Worm (Caenorhabditis elegans) whole organism, L3 larva: ENCODE data around the gene irld-36.

Experiments used
- R02D3.7 ChIP-seq: fragments of 150-350 bp; optimal IDR thresholded peaks from 2 replicates; lab custom pipeline; 2014; ENCODE audit warnings: missing biosample characterization, missing genetic modification characterization
- ceh-82 ChIP-seq: fragments of 150-350 bp; optimal IDR thresholded peaks from 2 replicates; lab custom pipeline; 2014; ENCODE audit warnings: missing biosample characterization, missing genetic modification characterization
- ceh-9 ChIP-seq: sonication (generic microtip); optimal IDR thresholded peaks from 2 replicates; lab custom pipeline; 2018; ENCODE audit warnings: missing biosample characterization, missing genetic modification characterization
- egl-27 ChIP-seq: sonication (generic microtip); optimal IDR thresholded peaks from 4 replicates; lab custom pipeline; 2017; ENCODE audit warnings: missing biosample characterization, missing genetic modification reagents, missing genetic modification characterization
- fos-1 ChIP-seq: fragments of 150-350 bp; optimal IDR thresholded peaks from 2 replicates; lab custom pipeline; 2014; ENCODE audit warnings: missing biosample characterization, missing genetic modification characterization
- mdl-1 ChIP-seq: fragments of 150-350 bp; optimal IDR thresholded peaks from 2 replicates; lab custom pipeline; 2014; ENCODE audit warnings: missing biosample characterization, missing genetic modification characterization
- nhr-77 ChIP-seq: fragments of 150-350 bp; optimal IDR thresholded peaks from 2 replicates; lab custom pipeline; 2014; ENCODE audit warnings: missing biosample characterization, missing genetic modification characterization
- skn-1 ChIP-seq: fragments of 150-350 bp; optimal IDR thresholded peaks from 2 replicates; lab custom pipeline; 2014; ENCODE audit warnings: missing biosample characterization, missing genetic modification characterization
- tbx-2 ChIP-seq: sonication (generic microtip); optimal IDR thresholded peaks from 2 replicates; lab custom pipeline; 2016; ENCODE audit warnings: mild to moderate bottlenecking, missing genetic modification characterization, missing compliant biosample characterization
- ztf-11 ChIP-seq: fragments of 150-350 bp; optimal IDR thresholded peaks from 2 replicates; lab custom pipeline; 2014; ENCODE audit warnings: missing biosample characterization, missing genetic modification characterization
- ztf-4 ChIP-seq: fragments of 150-350 bp; optimal IDR thresholded peaks from 2 replicates; lab custom pipeline; 2014; ENCODE audit warnings: missing biosample characterization, missing genetic modification characterization

DNA sequence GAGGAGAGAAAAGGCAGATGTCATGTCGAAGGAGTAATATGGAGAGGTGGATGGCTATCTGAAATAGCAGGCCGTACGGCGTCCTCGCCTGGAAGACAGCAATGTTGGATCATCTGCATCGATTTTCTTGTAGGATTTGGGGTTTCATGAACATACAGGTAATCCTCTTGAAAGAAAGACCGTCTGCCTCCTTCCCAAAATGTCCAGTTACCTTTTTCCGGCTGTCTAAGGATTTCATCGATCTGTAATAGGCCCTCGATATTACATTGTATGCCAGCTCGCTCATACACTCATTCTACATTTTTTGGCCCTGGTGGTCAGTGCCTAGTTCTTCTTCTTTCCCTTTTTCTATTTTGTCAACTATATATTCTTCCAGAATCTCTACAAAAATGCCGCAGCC lies 43.2 kb downstream of the irld-36 start, which contains the start of the genes fbxb-5 and btb-8:
- TF ChIP-seq ztf-4 (no peak), nhr-77 (no peak), ceh-82 (no peak), ceh-9 (tag; lab: Kevin White, UChicago) (no peak), egl-27 (tag; lab: Kevin White, UChicago) (no peak), R02D3.7 (tag; lab: Kevin White, UChicago) (no peak), ztf-11 (no peak), tbx-2 (tag; lab: Kevin White, UChicago) (no peak), fos-1 (tag; lab: Kevin White, UChicago) (no peak), mdl-1 (tag; lab: Kevin White, UChicago) (no peak), skn-1 (tag; lab: Kevin White, UChicago) (no peak)
